Fruit fly (Drosophila melanogaster) whole organism, embryonic: ENCODE results near the gene eys.
A peak's percentile ranks its signal among the peaks of the same experiment; 100 is the strongest.

Source experiments
- Antp ChIP-seq: fragments of 200-800 bp; sonication (Bioruptor generic); optimal IDR thresholded peaks from 3 replicates; lab custom pipeline; 2016; ENCODE audit warnings: missing biosample characterization, missing genetic modification characterization
- CG11247 ChIP-seq: fragments of 200-800 bp; sonication (Bioruptor generic); IDR thresholded peaks from 2 replicates; pipeline ENCODE4 v1.3.6; 2022; ENCODE audit warnings: missing biosample characterization, missing genetic modification characterization
- CG12659 ChIP-seq: fragments of 200-800 bp; sonication (Bioruptor generic); optimal IDR thresholded peaks from 3 replicates; lab custom pipeline; 2017; ENCODE audit warnings: mild to moderate bottlenecking, missing biosample characterization, missing genetic modification reagents, missing genetic modification characterization
- CG13424 ChIP-seq: fragments of 200-800 bp; sonication (Bioruptor generic); optimal IDR thresholded peaks from 2 replicates; lab custom pipeline; 2019; ENCODE audit warnings: missing biosample characterization, mild to moderate bottlenecking, missing genetic modification characterization, moderate library complexity
- CG15601 ChIP-seq: fragments of 200-800 bp; sonication (Bioruptor generic); optimal IDR thresholded peaks from 3 replicates; lab custom pipeline; 2019; ENCODE audit warnings: missing biosample characterization, mild to moderate bottlenecking, missing genetic modification characterization, moderate library complexity
- CG17359 ChIP-seq: fragments of 200-800 bp; sonication (Bioruptor generic); optimal IDR thresholded peaks from 3 replicates; lab custom pipeline; 2018; ENCODE audit warnings: missing biosample characterization, mild to moderate bottlenecking, missing genetic modification characterization, moderate library complexity
- CG18764 ChIP-seq: fragments of 200-800 bp; sonication (Bioruptor generic); optimal IDR thresholded peaks from 3 replicates; lab custom pipeline; 2016; ENCODE audit warnings: missing biosample characterization, missing genetic modification characterization
- CG3726 ChIP-seq: fragments of 200-800 bp; sonication (Bioruptor generic); IDR thresholded peaks from 3 replicates; pipeline ENCODE4, ENCODE4 v1.3.6; 2022; ENCODE audit warnings: missing biosample characterization, missing genetic modification characterization
- CG3838 ChIP-seq: fragments of 200-800 bp; sonication (Bioruptor generic); optimal IDR thresholded peaks from 3 replicates; lab custom pipeline; 2016; ENCODE audit warnings: missing biosample characterization, missing genetic modification characterization
- CG4854 ChIP-seq: fragments of 200-800 bp; sonication (Bioruptor generic); optimal IDR thresholded peaks from 2 replicates; lab custom pipeline; 2016; ENCODE audit warnings: missing biosample characterization, missing genetic modification characterization, inconsistent platforms
- CG5180 ChIP-seq: fragments of 200-800 bp; sonication (Bioruptor generic); optimal IDR thresholded peaks from 3 replicates; lab custom pipeline; 2017; ENCODE audit warnings: missing biosample characterization, missing genetic modification characterization, mild to moderate bottlenecking, moderate library complexity, missing genetic modification reagents
- CG6175 ChIP-seq: fragments of 200-800 bp; sonication (Bioruptor generic); IDR thresholded peaks from 3 replicates; pipeline ENCODE4 v1.3.6; 2022; ENCODE audit warnings: missing biosample characterization, missing genetic modification characterization
- CG6683 ChIP-seq: fragments of 200-800 bp; sonication (Bioruptor generic); optimal IDR thresholded peaks from 2 replicates; lab custom pipeline; 2017; ENCODE audit warnings: missing biosample characterization, mild to moderate bottlenecking, missing genetic modification characterization, missing genetic modification reagents
- CG7745 ChIP-seq: fragments of 200-800 bp; sonication (Bioruptor generic); optimal IDR thresholded peaks from 2 replicates; lab custom pipeline; 2018; ENCODE audit warnings: missing biosample characterization, mild to moderate bottlenecking, missing genetic modification characterization, moderate library complexity
- CG7786 ChIP-seq: fragments of 200-800 bp; sonication (Bioruptor generic); optimal IDR thresholded peaks from 2 replicates; lab custom pipeline; 2016; ENCODE audit warnings: missing biosample characterization, missing genetic modification characterization
- CG7839 ChIP-seq: fragments of 200-800 bp; sonication (Bioruptor generic); optimal IDR thresholded peaks from 3 replicates; lab custom pipeline; 2018; ENCODE audit warnings: missing biosample characterization, mild to moderate bottlenecking, missing genetic modification characterization, moderate library complexity
- CHES-1-like ChIP-seq: fragments of 200-800 bp; sonication (Bioruptor generic); optimal IDR thresholded peaks from 2 replicates; lab custom pipeline; 2016; ENCODE audit warnings: missing biosample characterization, missing genetic modification characterization
- Deaf1 ChIP-seq: fragments of 200-800 bp; optimal IDR thresholded peaks from 3 replicates; lab custom pipeline; 2019; ENCODE audit warnings: missing biosample characterization, mild to moderate bottlenecking, missing genetic modification characterization, moderate library complexity
- Dll ChIP-seq: fragments of 200-800 bp; sonication (Bioruptor generic); IDR thresholded peaks from 4 replicates; pipeline ENCODE4 v1.3.6; 2022; ENCODE audit warnings: missing biosample characterization, missing genetic modification characterization; ENCODE audit not compliant: partially characterized antibody
- Doc3 ChIP-seq: fragments of 200-800 bp; sonication (Bioruptor generic); IDR thresholded peaks from 3 replicates; pipeline ENCODE4 v1.3.6; 2022; ENCODE audit warnings: missing biosample characterization, missing genetic modification characterization; ENCODE audit not compliant: partially characterized antibody
- Dref ChIP-seq: fragments of 200-800 bp; sonication (Bioruptor generic); IDR thresholded peaks from 2 replicates; pipeline ENCODE4 v1.3.6; 2022; ENCODE audit warnings: missing biosample characterization, missing genetic modification characterization
- E2f1 ChIP-seq: fragments of 200-800 bp; sonication (Bioruptor generic); IDR thresholded peaks from 2 replicates; pipeline ENCODE4 v1.3.6; 2022; ENCODE audit warnings: missing biosample characterization, missing genetic modification characterization
- Eip74EF ChIP-seq, 2 experiments: fragments of 200-800 bp in 1 of 2; fragments of >200 bp in 1 of 2; sonication (Bioruptor generic) in 1 of 2; optimal IDR thresholded peaks; 2 replicates each; lab custom pipeline; 2017 to 2019; ENCODE audit warnings: missing biosample characterization in 2 of 2, missing genetic modification characterization in 2 of 2, mild to moderate bottlenecking in 1 of 2, moderate library complexity in 1 of 2
- Elba2 ChIP-seq: fragments of 200-800 bp; sonication (Bioruptor generic); optimal IDR thresholded peaks from 3 replicates; lab custom pipeline; 2016; ENCODE audit warnings: missing biosample characterization, missing genetic modification characterization
- HLH3B ChIP-seq: fragments of 200-800 bp; sonication (Bioruptor generic); IDR thresholded peaks from 2 replicates; pipeline ENCODE4 v1.3.6; 2022; ENCODE audit warnings: missing biosample characterization, missing genetic modification characterization
- HLHmδ ChIP-seq: fragments of 200-800 bp; sonication (Bioruptor generic); optimal IDR thresholded peaks from 2 replicates; lab custom pipeline; 2018; ENCODE audit warnings: missing biosample characterization, mild to moderate bottlenecking, missing genetic modification characterization, moderate library complexity
- Med ChIP-seq: fragments of 200-800 bp; sonication (Bioruptor generic); peaks from one replicate; lab custom pipeline; 2016; ENCODE audit warnings: missing biosample characterization, missing genetic modification characterization, mild to moderate bottlenecking, inconsistent platforms, moderate library complexity
- Mes4 ChIP-seq: fragments of 200-800 bp; sonication (Bioruptor generic); optimal IDR thresholded peaks from 2 replicates; lab custom pipeline; 2016; ENCODE audit warnings: missing biosample characterization, missing genetic modification characterization
- Myb ChIP-seq: fragments of 200-800 bp; sonication (Bioruptor generic); optimal IDR thresholded peaks from 2 replicates; lab custom pipeline; 2016; ENCODE audit warnings: missing biosample characterization, missing genetic modification characterization
- Nf-YA ChIP-seq: fragments of 200-800 bp; sonication (Bioruptor generic); IDR thresholded peaks from 2 replicates; pipeline ENCODE4 v1.3.6; 2022; ENCODE audit warnings: missing biosample characterization, missing genetic modification characterization
- Nf-YB ChIP-seq: fragments of 200-800 bp; sonication (Bioruptor generic); optimal IDR thresholded peaks from 3 replicates; lab custom pipeline; 2019; ENCODE audit warnings: missing biosample characterization, mild to moderate bottlenecking, missing genetic modification characterization, moderate library complexity
- Oaz ChIP-seq: fragments of 200-800 bp; sonication (Bioruptor generic); IDR thresholded peaks from 2 replicates; pipeline ENCODE4 v1.3.6; 2022; ENCODE audit warnings: missing biosample characterization, missing genetic modification characterization
- Scr ChIP-seq: fragments of 200-800 bp; sonication (Bioruptor generic); IDR thresholded peaks from 2 replicates; pipeline ENCODE4 v1.3.6; 2022; ENCODE audit warnings: missing biosample characterization, missing genetic modification characterization; ENCODE audit not compliant: partially characterized antibody
- Six4 ChIP-seq: fragments of 200-800 bp; sonication (Bioruptor generic); optimal IDR thresholded peaks from 2 replicates; lab custom pipeline; 2016; ENCODE audit warnings: missing biosample characterization, missing genetic modification characterization
- Trl ChIP-seq, 3 experiments: fragments of >200 bp in 2 of 3; fragments of 200-800 bp in 1 of 3; sonication (Bioruptor generic) in 1 of 3; optimal IDR thresholded peaks; 2 replicates in 1 of 3; 3 replicates in 2 of 3; lab custom pipeline; 2016 to 2017; ENCODE audit warnings: missing biosample characterization in 1 of 3, missing genetic modification characterization in 1 of 3
- ab ChIP-seq: fragments of 200-800 bp; sonication (Bioruptor generic); optimal IDR thresholded peaks from 2 replicates; lab custom pipeline; 2016; ENCODE audit warnings: missing biosample characterization, missing genetic modification characterization
- caup ChIP-seq: fragments of 200-800 bp; sonication (Bioruptor generic); optimal IDR thresholded peaks from 3 replicates; lab custom pipeline; 2017; ENCODE audit warnings: missing biosample characterization, mild to moderate bottlenecking, missing genetic modification characterization, moderate library complexity; ENCODE audit not compliant: severe bottlenecking
- croc ChIP-seq: fragments of 200-800 bp; sonication (Bioruptor generic); conservative IDR thresholded peaks from 3 replicates; pipeline ENCODE4 v1.3.6; 2022; ENCODE audit warnings: missing biosample characterization, missing genetic modification characterization
- crol ChIP-seq: fragments of 200-800 bp; sonication (Bioruptor generic); IDR thresholded peaks from 2 replicates; pipeline ENCODE4 v1.3.6; 2022; ENCODE audit warnings: missing biosample characterization, missing genetic modification characterization
- en ChIP-seq: fragments of 200-800 bp; sonication (Bioruptor generic); optimal IDR thresholded peaks from 2 replicates; lab custom pipeline; 2016; ENCODE audit warnings: missing biosample characterization, missing genetic modification characterization
- fru ChIP-seq: fragments of >200 bp; optimal IDR thresholded peaks from 2 replicates; lab custom pipeline; 2017
- hb ChIP-seq: fragments of 200-800 bp; sonication (Bioruptor generic); IDR thresholded peaks from 3 replicates; pipeline ENCODE4 v1.3.6; 2022; ENCODE audit warnings: missing biosample characterization, missing genetic modification characterization; ENCODE audit not compliant: partially characterized antibody
- jing ChIP-seq: fragments of 200-800 bp; sonication (Bioruptor generic); optimal IDR thresholded peaks from 2 replicates; lab custom pipeline; 2018; ENCODE audit warnings: missing biosample characterization, mild to moderate bottlenecking, missing genetic modification characterization
- nerfin-2 ChIP-seq: fragments of 200-800 bp; sonication (Bioruptor generic); IDR thresholded peaks from 2 replicates; pipeline ENCODE4 v1.3.6; 2022; ENCODE audit warnings: missing biosample characterization, missing genetic modification characterization; ENCODE audit not compliant: partially characterized antibody
- peb ChIP-seq: fragments of 200-800 bp; sonication (Bioruptor generic); IDR thresholded peaks from 2 replicates; pipeline ENCODE4 v1.3.6; 2022; ENCODE audit warnings: missing biosample characterization, missing genetic modification characterization
- rib ChIP-seq: fragments of 200-800 bp; sonication (Bioruptor generic); IDR thresholded peaks from 2 replicates; pipeline ENCODE4 v1.3.6; 2022; ENCODE audit warnings: missing biosample characterization, missing genetic modification characterization
- ssp ChIP-seq: fragments of 200-800 bp; sonication (Bioruptor generic); IDR thresholded peaks from 2 replicates; pipeline ENCODE4 v1.3.6; 2022; ENCODE audit warnings: missing biosample characterization, missing genetic modification characterization
- sug ChIP-seq: fragments of 200-800 bp; optimal IDR thresholded peaks from 2 replicates; lab custom pipeline; 2019; ENCODE audit warnings: missing biosample characterization, mild to moderate bottlenecking, missing genetic modification characterization, moderate library complexity
- trem ChIP-seq: fragments of 200-800 bp; optimal IDR thresholded peaks from 3 replicates; lab custom pipeline; 2019; ENCODE audit warnings: missing biosample characterization, mild to moderate bottlenecking, missing genetic modification characterization, moderate library complexity
- ttk ChIP-seq: fragments of 200-800 bp; sonication (Bioruptor generic); IDR thresholded peaks from 2 replicates; pipeline ENCODE4 v2.1.2; 2022; ENCODE audit warnings: missing biosample characterization, missing genetic modification characterization
- tup ChIP-seq: fragments of 200-800 bp; sonication (Bioruptor generic); optimal IDR thresholded peaks from 2 replicates; lab custom pipeline; 2016; ENCODE audit warnings: missing biosample characterization, mild to moderate bottlenecking, missing genetic modification characterization, moderate library complexity

The eys gene

dm6 chr2L:2357228-2357656, 45.8 kb downstream of the eys start, which contains the start of gene CG9967 (continued):
- TF ChIP-seq ssp (no peak), HLHmδ (no peak), HLH3B (GFP tag; lab: Robert Waterston, UW) (no peak), E2f1 (no peak), Oaz (no peak), CG15601 (tag; lab: Kevin White, UChicago) (peak; percentile 34), Eip74EF (GFP tag; optimal IDR thresholded peaks at IDR 0.05; lab: Kevin White, UChicago) (no peak), CG5180 (no peak), Dref (GFP tag; lab: Robert Waterston, UW) (peak; percentile 51), croc (GFP tag; lab: Robert Waterston, UW) (no peak), Doc3 (GFP tag; lab: Robert Waterston, UW) (0 out of 3 replicates have a peak, but pooled peaks have one; percentile 41), Deaf1 (peak; percentile 20), Nf-YA (GFP tag; lab: Robert Waterston, UW) (no peak), CG18764 (GFP tag; lab: Kevin White, UChicago) (no peak), CG11247 (no peak), Nf-YB (GFP tag; lab: Kevin White, UChicago) (no peak), Scr (GFP tag; lab: Robert Waterston, UW) (peak; percentile 47; the same call in 1 of the 2 replicates), Dll (GFP tag; lab: Robert Waterston, UW) (peak; percentile 54; the same call in 2 of the 4 replicates), fru (lab: Kevin White, UChicago) (no peak), ttk (no peak), peb (GFP tag; lab: Robert Waterston, UW) (no peak), CG7839 (tag; lab: Kevin White, UChicago) (no peak), CG13424 (tag; lab: Kevin White, UChicago) (peak; percentile 31), CG7745 (tag; lab: Kevin White, UChicago) (no peak), en (no peak), CG3838 (no peak), hb (GFP tag; lab: Robert Waterston, UW) (no peak), CG6683 (GFP tag; lab: Kevin White, UChicago) (no peak), Med (GFP tag; lab: Kevin White, UChicago) (peak; percentile 73), ab (GFP tag; lab: Kevin White, UChicago) (no peak), CG7786 (no peak), CG4854 (GFP tag; lab: Kevin White, UChicago) (no peak), nerfin-2 (GFP tag; lab: Robert Waterston, UW) (peak; percentile 27; the same call in 1 of the 2 replicates), CHES-1-like (GFP tag; lab: Kevin White, UChicago) (no peak), caup (GFP tag; lab: Kevin White, UChicago) (no peak), Antp (no peak), CG6175 (GFP tag; lab: Robert Waterston, UW) (no peak), tup (GFP tag; lab: Kevin White, UChicago) (peak; percentile 7), sug (tag; lab: Kevin White, UChicago) (peak; percentile 23), crol (GFP tag; lab: Robert Waterston, UW) (no peak), CG12659 (GFP tag; lab: Kevin White, UChicago) (peak; percentile 44), Elba2 (no peak), Trl (optimal IDR thresholded peaks at IDR 0.05; lab: Kevin White, UChicago) (no peak), Trl (GFP tag; optimal IDR thresholded peaks at IDR 0.05; lab: Kevin White, UChicago) (no peak), CG3726 (GFP tag; lab: Robert Waterston, UW) (no peak), trem (tag; lab: Kevin White, UChicago) (peak; percentile 99), Myb (GFP tag; lab: Kevin White, UChicago) (peak; percentile 66), Mes4 (GFP tag; lab: Kevin White, UChicago) (no peak), Six4 (GFP tag; lab: Kevin White, UChicago) (no peak), jing (no peak), rib (no peak), CG17359 (tag; lab: Kevin White, UChicago) (no peak)
